Worm (Caenorhabditis elegans) whole organism, L4 larva: Measurements from ENCODE around the gene Y48A5A.1.

Experiments
- ces-1 ChIP-seq: fragments of 150-350 bp; sonication (generic microtip); optimal IDR thresholded peaks from 4 replicates; lab custom pipeline; 2014; ENCODE audit warnings: missing biosample characterization, missing genetic modification reagents, missing genetic modification characterization
- dmd-6 ChIP-seq: fragments of 200-800 bp; sonication (Bioruptor generic); IDR thresholded peaks from 2 replicates; pipeline ENCODE4 v1.3.6; 2022; ENCODE audit warnings: missing genetic modification reagents, missing genetic modification characterization, missing compliant biosample characterization
- dve-1 ChIP-seq: sonication (generic microtip); optimal IDR thresholded peaks from 2 replicates; lab custom pipeline; 2017; ENCODE audit warnings: antibody characterized with exemption, mild to moderate bottlenecking, missing genetic modification characterization, missing compliant biosample characterization; ENCODE audit not compliant: insufficient read depth
- fos-1 ChIP-seq: fragments of 150-350 bp; optimal IDR thresholded peaks from 2 replicates; lab custom pipeline; 2014; ENCODE audit warnings: missing biosample characterization, missing genetic modification characterization
- hif-1 ChIP-seq, 2 experiments: sonication (generic microtip); optimal IDR thresholded peaks; 2 replicates each; lab custom pipeline; 2016 to 2017; ENCODE audit warnings: missing compliant biosample characterization in 2 of 2, missing genetic modification characterization in 2 of 2, missing genetic modification reagents in 2 of 2, missing genotype in 2 of 2, mild to moderate bottlenecking in 1 of 2
- lsy-2 ChIP-seq, 2 experiments: fragments of 150-350 bp in 1 of 2; sonication (generic microtip) in 1 of 2; optimal IDR thresholded peaks; 2 replicates each; lab custom pipeline; 2014 to 2017; ENCODE audit warnings: missing biosample characterization in 2 of 2, missing genetic modification characterization in 2 of 2
- nhr-41 ChIP-seq: fragments of 200-800 bp; sonication (Bioruptor generic); IDR thresholded peaks from 2 replicates; pipeline ENCODE4 v1.3.6; 2022; ENCODE audit warnings: missing genetic modification reagents, missing genetic modification characterization, missing compliant biosample characterization
- pha-4 ChIP-seq, 2 experiments: fragments of 150-350 bp in 1 of 2; fragments of 200-800 bp in 1 of 2; sonication (Bioruptor generic) in 1 of 2; IDR thresholded peaks in 1 of 2; optimal IDR thresholded peaks in 1 of 2; 2 replicates each; pipeline versions ENCODE4 v1.3.6 to Lab custom; 2014 to 2022; ENCODE audit warnings: missing genetic modification characterization in 2 of 2, missing genetic modification reagents in 2 of 2, missing biosample characterization in 1 of 2, missing compliant biosample characterization in 1 of 2
- unc-39 ChIP-seq: sonication (generic microtip); optimal IDR thresholded peaks from 2 replicates; lab custom pipeline; 2017; ENCODE audit warnings: missing biosample characterization, missing genetic modification characterization
- unc-62 ChIP-seq, 3 experiments: fragments of 150-350 bp in 1 of 3; sonication (generic microtip); optimal IDR thresholded peaks in 2 of 3; peaks in 1 of 3; 1 replicate in 1 of 3; 2 replicates in 2 of 3; lab custom pipeline; 2014 to 2017; ENCODE audit warnings: missing biosample characterization in 3 of 3, missing genetic modification characterization in 3 of 3, missing genetic modification reagents in 3 of 3, missing genotype in 1 of 3
- ztf-11 ChIP-seq: fragments of 150-350 bp; optimal IDR thresholded peaks from 2 replicates; lab custom pipeline; 2014; ENCODE audit warnings: missing biosample characterization, missing genetic modification characterization

ce11 chrIV:1973372-1973771 lies 8.1 kb downstream of the Y48A5A.1 start, which contains the start of gene Y76B12C.3:
- TF ChIP-seq unc-39 (tag; lab: Kevin White, UChicago), result no peak
- TF ChIP-seq fos-1 (tag; lab: Kevin White, UChicago), result no peak
- no peak for TF ChIP-seq dmd-6 (GFP tag; lab: Robert Waterston, UW)
- TF ChIP-seq ztf-11 (tag; lab: Kevin White, UChicago), result no peak
- TF ChIP-seq hif-1 (tag; optimal IDR thresholded peaks at IDR 0.05; lab: Kevin White, UChicago), result no peak
- no peak for TF ChIP-seq nhr-41 (GFP tag; lab: Robert Waterston, UW)
- no peak for TF ChIP-seq unc-62 (GFP tag; optimal IDR thresholded peaks at IDR 0.05 in 1 of 2; lab: Kevin White, UChicago)
- TF ChIP-seq unc-62 (tag; optimal IDR thresholded peaks at IDR 0.05; lab: Kevin White, UChicago), result no peak
- TF ChIP-seq pha-4 (GFP tag; IDR thresholded peaks at IDR 0.05; lab: Robert Waterston, UW), result no peak
- TF ChIP-seq pha-4 (tag; optimal IDR thresholded peaks at IDR 0.05; lab: Kevin White, UChicago), result no peak
- TF ChIP-seq ces-1 (GFP tag; lab: Kevin White, UChicago), result no peak
- TF ChIP-seq dve-1 (tag; lab: Kevin White, UChicago), result no peak
- peak in 1 of 2 experiments; percentile 22 for TF ChIP-seq lsy-2 (tag; optimal IDR thresholded peaks at IDR 0.05; lab: Kevin White, UChicago)
